Worm (Caenorhabditis elegans) whole organism, L4 larva: Measurements from ENCODE around the gene sulp-7.
A peak's percentile ranks its signal among the peaks of the same experiment; 100 is the strongest.

ENCODE experiments used
- F10B5.3 ChIP-seq: sonication (generic microtip); optimal IDR thresholded peaks from 2 replicates; lab custom pipeline; 2016; ENCODE audit warnings: mild to moderate bottlenecking, missing genetic modification characterization, missing compliant biosample characterization
- F37D6.2 ChIP-seq: sonication (generic microtip); optimal IDR thresholded peaks from 2 replicates; lab custom pipeline; 2016; ENCODE audit warnings: mild to moderate bottlenecking, missing genetic modification characterization, missing compliant biosample characterization
- F49E8.2 ChIP-seq: sonication (generic microtip); optimal IDR thresholded peaks from 2 replicates; lab custom pipeline; 2016; ENCODE audit warnings: missing compliant biosample characterization, mild to moderate bottlenecking, missing genetic modification characterization, borderline replicate concordance
- R02D3.7 ChIP-seq: fragments of 150-350 bp; sonication (generic microtip); optimal IDR thresholded peaks from 3 replicates; lab custom pipeline; 2014; ENCODE audit warnings: missing biosample characterization, missing genetic modification characterization
- Y48G9A.11 ChIP-seq: fragments of 200-800 bp; sonication (Bioruptor generic); IDR thresholded peaks from 2 replicates; pipeline ENCODE4 v1.3.6; 2022; ENCODE audit warnings: missing genetic modification reagents, missing genetic modification characterization, missing compliant biosample characterization
- Y75B8A.6 ChIP-seq: fragments of 200-800 bp; sonication (Bioruptor generic); IDR thresholded peaks from 2 replicates; pipeline ENCODE4 v1.3.6; 2022; ENCODE audit warnings: missing genetic modification reagents, missing genetic modification characterization, missing compliant biosample characterization
- ZK546.5 ChIP-seq, 2 experiments: sonication (generic microtip); optimal IDR thresholded peaks; 2 replicates each; lab custom pipeline; 2017; ENCODE audit warnings: missing biosample characterization in 2 of 2, missing genetic modification characterization in 2 of 2
- ama-1 ChIP-seq: fragments of 150-350 bp; optimal IDR thresholded peaks from 2 replicates; lab custom pipeline; 2014; ENCODE audit warnings: inconsistent platforms, mixed read lengths
- arid-1 ChIP-seq: fragments of 200-800 bp; sonication (Bioruptor generic); conservative IDR thresholded peaks from 2 replicates; pipeline ENCODE4 v1.3.6; 2022; ENCODE audit warnings: missing genetic modification reagents, missing genetic modification characterization, missing compliant biosample characterization
- attf-4 ChIP-seq: sonication (generic microtip); optimal IDR thresholded peaks from 3 replicates; lab custom pipeline; 2017; ENCODE audit warnings: missing biosample characterization, missing genetic modification characterization
- ceh-28 ChIP-seq: fragments of 150-350 bp; optimal IDR thresholded peaks from 2 replicates; lab custom pipeline; 2014; ENCODE audit warnings: missing biosample characterization, missing genetic modification reagents, missing genetic modification characterization
- ceh-62 ChIP-seq: sonication (generic microtip); optimal IDR thresholded peaks from 2 replicates; lab custom pipeline; 2017; ENCODE audit warnings: missing biosample characterization, missing genetic modification characterization
- ces-1 ChIP-seq: fragments of 150-350 bp; sonication (generic microtip); optimal IDR thresholded peaks from 4 replicates; lab custom pipeline; 2014; ENCODE audit warnings: missing biosample characterization, missing genetic modification reagents, missing genetic modification characterization
- cey-2 ChIP-seq: sonication (generic microtip); optimal IDR thresholded peaks from 3 replicates; lab custom pipeline; 2017; ENCODE audit warnings: missing genetic modification characterization, mild to moderate bottlenecking, missing compliant biosample characterization, antibody characterized with exemption, borderline replicate concordance; ENCODE audit not compliant: insufficient read depth
- daf-12 ChIP-seq: fragments of 150-350 bp; optimal IDR thresholded peaks from 2 replicates; lab custom pipeline; 2014; ENCODE audit warnings: missing biosample characterization, missing genetic modification reagents, missing genetic modification characterization
- daf-16 ChIP-seq, 3 experiments: sonication (generic microtip); optimal IDR thresholded peaks; 2 replicates each; lab custom pipeline; 2016 to 2017; ENCODE audit warnings: missing genetic modification characterization in 3 of 3, missing genetic modification reagents in 3 of 3, mild to moderate bottlenecking in 2 of 3, missing compliant biosample characterization in 2 of 3, missing biosample characterization in 1 of 3, moderate library complexity in 1 of 3
- dmd-8 ChIP-seq: fragments of 200-800 bp; sonication (Bioruptor generic); IDR thresholded peaks from 2 replicates; pipeline ENCODE4 v1.3.6; 2022; ENCODE audit warnings: missing genetic modification characterization, missing compliant biosample characterization
- dpl-1 ChIP-seq: fragments of 150-350 bp; optimal IDR thresholded peaks from 2 replicates; lab custom pipeline; 2014; ENCODE audit warnings: missing biosample characterization, missing genetic modification reagents, missing genetic modification characterization
- duxl-1 ChIP-seq: sonication (generic microtip); optimal IDR thresholded peaks from 2 replicates; lab custom pipeline; 2016; ENCODE audit warnings: mild to moderate bottlenecking, missing genetic modification characterization, moderate library complexity, missing compliant biosample characterization; ENCODE audit not compliant: poor library complexity
- fkh-10 ChIP-seq: fragments of 150-350 bp; optimal IDR thresholded peaks from 2 replicates; lab custom pipeline; 2014; ENCODE audit warnings: missing biosample characterization, missing genetic modification reagents, missing genetic modification characterization
- fos-1 ChIP-seq: fragments of 150-350 bp; optimal IDR thresholded peaks from 2 replicates; lab custom pipeline; 2014; ENCODE audit warnings: missing biosample characterization, missing genetic modification characterization
- hif-1 ChIP-seq, 2 experiments: sonication (generic microtip); optimal IDR thresholded peaks; 2 replicates each; lab custom pipeline; 2016 to 2017; ENCODE audit warnings: missing compliant biosample characterization in 2 of 2, missing genetic modification characterization in 2 of 2, missing genetic modification reagents in 2 of 2, missing genotype in 2 of 2, mild to moderate bottlenecking in 1 of 2
- hlh-30 ChIP-seq: sonication (generic microtip); optimal IDR thresholded peaks from 2 replicates; lab custom pipeline; 2017; ENCODE audit warnings: antibody characterized with exemption, mild to moderate bottlenecking, missing genetic modification characterization, missing compliant biosample characterization; ENCODE audit not compliant: insufficient read depth
- lim-7 ChIP-seq: fragments of 200-800 bp; sonication (Bioruptor generic); IDR thresholded peaks from 2 replicates; pipeline ENCODE4 v1.3.6; 2022; ENCODE audit warnings: missing genetic modification characterization, missing compliant biosample characterization
- lin-1 ChIP-seq: fragments of 200-800 bp; sonication (Bioruptor generic); IDR thresholded peaks from 2 replicates; pipeline ENCODE4 v1.3.6; 2022; ENCODE audit warnings: missing genetic modification reagents, missing genetic modification characterization, missing compliant biosample characterization
- lir-3 ChIP-seq: sonication (generic microtip); optimal IDR thresholded peaks from 2 replicates; lab custom pipeline; 2016; ENCODE audit warnings: mild to moderate bottlenecking, missing genetic modification characterization, missing compliant biosample characterization
- lsy-2 ChIP-seq, 2 experiments: fragments of 150-350 bp in 1 of 2; sonication (generic microtip) in 1 of 2; optimal IDR thresholded peaks; 2 replicates each; lab custom pipeline; 2014 to 2017; ENCODE audit warnings: missing biosample characterization in 2 of 2, missing genetic modification characterization in 2 of 2
- mdl-1 ChIP-seq, 2 experiments: fragments of 150-350 bp in 1 of 2; sonication (generic microtip) in 1 of 2; optimal IDR thresholded peaks; 2 replicates each; lab custom pipeline; 2014 to 2017; ENCODE audit warnings: missing biosample characterization in 2 of 2, missing genetic modification characterization in 2 of 2
- mep-1 ChIP-seq: fragments of 150-350 bp; sonication (generic microtip); optimal IDR thresholded peaks from 3 replicates; lab custom pipeline; 2014; ENCODE audit warnings: missing biosample characterization, missing genetic modification characterization
- nhr-10 ChIP-seq: fragments of 150-350 bp; optimal IDR thresholded peaks from 2 replicates; lab custom pipeline; 2014; ENCODE audit warnings: missing biosample characterization, missing genetic modification characterization
- nhr-102 ChIP-seq: sonication (generic microtip); optimal IDR thresholded peaks from 2 replicates; lab custom pipeline; 2016; ENCODE audit warnings: mild to moderate bottlenecking, missing genetic modification characterization, moderate library complexity, missing compliant biosample characterization
- nhr-111 ChIP-seq: fragments of 200-800 bp; sonication (Bioruptor generic); optimal IDR thresholded peaks from 2 replicates; lab custom pipeline; 2018; ENCODE audit warnings: mild to moderate bottlenecking, missing genetic modification characterization, missing compliant biosample characterization
- nhr-25 ChIP-seq: sonication (generic microtip); optimal IDR thresholded peaks from 2 replicates; lab custom pipeline; 2017; ENCODE audit warnings: missing genetic modification characterization, mild to moderate bottlenecking, missing compliant biosample characterization, antibody characterized with exemption, moderate library complexity, borderline replicate concordance; ENCODE audit not compliant: insufficient read depth
- nhr-28 ChIP-seq: fragments of 150-350 bp; optimal IDR thresholded peaks from 2 replicates; lab custom pipeline; 2014; ENCODE audit warnings: missing biosample characterization, missing genetic modification characterization
- nhr-42 ChIP-seq: fragments of 200-800 bp; sonication (Bioruptor generic); IDR thresholded peaks from 2 replicates; pipeline ENCODE4 v1.3.6; 2022; ENCODE audit warnings: missing genetic modification characterization, missing compliant biosample characterization
- nhr-76 ChIP-seq: fragments of 150-350 bp; optimal IDR thresholded peaks from 2 replicates; lab custom pipeline; 2014; ENCODE audit warnings: missing biosample characterization, missing genetic modification characterization
- nhr-77 ChIP-seq: fragments of 150-350 bp; optimal IDR thresholded peaks from 2 replicates; lab custom pipeline; 2014; ENCODE audit warnings: missing biosample characterization, missing genetic modification characterization
- pha-4 ChIP-seq, 2 experiments: fragments of 150-350 bp in 1 of 2; fragments of 200-800 bp in 1 of 2; sonication (Bioruptor generic) in 1 of 2; IDR thresholded peaks in 1 of 2; optimal IDR thresholded peaks in 1 of 2; 2 replicates each; pipeline versions ENCODE4 v1.3.6 to Lab custom; 2014 to 2022; ENCODE audit warnings: missing genetic modification characterization in 2 of 2, missing genetic modification reagents in 2 of 2, missing biosample characterization in 1 of 2, missing compliant biosample characterization in 1 of 2
- pqm-1 ChIP-seq: sonication (generic microtip); optimal IDR thresholded peaks from 2 replicates; lab custom pipeline; 2017; ENCODE audit warnings: missing biosample characterization, missing genetic modification characterization
- rbr-2 ChIP-seq: sonication (generic microtip); optimal IDR thresholded peaks from 2 replicates; lab custom pipeline; 2016; ENCODE audit warnings: missing genotype, missing genetic modification characterization, missing compliant biosample characterization
- set-16 ChIP-seq: fragments of 200-800 bp; sonication (Bioruptor generic); IDR thresholded peaks from 2 replicates; pipeline ENCODE4 v1.3.6; 2022; ENCODE audit warnings: missing genetic modification reagents, missing genetic modification characterization, missing compliant biosample characterization
- snpc-1.2 ChIP-seq: fragments of 200-800 bp; sonication (Bioruptor generic); IDR thresholded peaks from 2 replicates; pipeline ENCODE4 v1.3.6; 2022; ENCODE audit warnings: missing genetic modification reagents, missing genetic modification characterization, missing compliant biosample characterization
- spr-1 ChIP-seq: sonication (generic microtip); optimal IDR thresholded peaks from 2 replicates; lab custom pipeline; 2016; ENCODE audit warnings: mild to moderate bottlenecking, missing genetic modification characterization, missing compliant biosample characterization
- tag-97 ChIP-seq: fragments of 200-800 bp; sonication (Bioruptor generic); IDR thresholded peaks from 2 replicates; pipeline ENCODE4 v1.3.6; 2022; ENCODE audit warnings: missing genetic modification characterization, missing compliant biosample characterization
- tra-1 ChIP-seq: fragments of 200-800 bp; sonication (Bioruptor generic); IDR thresholded peaks from 2 replicates; pipeline ENCODE4 v1.3.6; 2022; ENCODE audit warnings: missing genetic modification reagents, missing genetic modification characterization, missing compliant biosample characterization
- unc-62 ChIP-seq, 3 experiments: fragments of 150-350 bp in 1 of 3; sonication (generic microtip); optimal IDR thresholded peaks in 2 of 3; peaks in 1 of 3; 1 replicate in 1 of 3; 2 replicates in 2 of 3; lab custom pipeline; 2014 to 2017; ENCODE audit warnings: missing biosample characterization in 3 of 3, missing genetic modification characterization in 3 of 3, missing genetic modification reagents in 3 of 3, missing genotype in 1 of 3
- zip-11 ChIP-seq: fragments of 200-800 bp; sonication (Bioruptor generic); IDR thresholded peaks from 2 replicates; pipeline ENCODE4 v1.3.6; 2022; ENCODE audit warnings: missing genetic modification characterization, missing compliant biosample characterization

The sulp-7 gene

DNA sequence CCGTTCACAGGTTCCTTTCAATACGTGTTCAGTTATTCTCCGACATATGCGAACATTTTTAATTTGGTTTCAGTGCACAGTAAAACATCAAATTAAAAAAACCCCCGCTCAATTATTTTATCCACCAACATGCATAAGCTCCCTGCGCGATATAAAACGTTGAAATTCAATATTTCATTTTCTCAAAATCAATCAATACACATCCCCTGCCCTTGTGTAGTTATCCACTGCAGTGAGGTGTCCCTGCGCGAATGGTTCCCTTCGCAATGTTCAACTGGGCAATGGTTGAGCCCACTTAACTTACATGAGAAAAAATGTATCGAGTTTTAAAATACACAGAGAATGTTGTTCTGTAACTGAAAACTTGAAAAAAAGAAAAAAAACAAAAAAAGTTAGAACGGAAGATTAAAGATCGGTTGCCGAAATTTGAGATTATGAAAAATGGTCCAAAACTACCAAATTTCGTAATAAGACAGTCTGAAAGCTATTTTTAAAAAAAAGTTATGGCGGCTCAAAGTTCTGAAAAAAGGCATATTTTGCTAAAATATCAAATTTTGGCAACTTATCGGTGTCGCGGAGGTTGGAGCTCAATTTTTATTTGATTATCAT is 13.6 kb downstream of the sulp-7 start (continued):
- peak; percentile 97 to 99 for TF ChIP-seq daf-16 (GFP tag; optimal IDR thresholded peaks at IDR 0.05; lab: Kevin White, UChicago)
- peak; percentile 98 for TF ChIP-seq daf-16 (tag; optimal IDR thresholded peaks at IDR 0.05; lab: Kevin White, UChicago)
- TF ChIP-seq nhr-77 (tag; lab: Kevin White, UChicago) = peak; percentile 100
- peak; percentile 100 for TF ChIP-seq ceh-28
- TF ChIP-seq Y48G9A.11 (GFP tag; lab: Robert Waterston, UW) = no peak; the same call in 1 of the 2 replicates
- peak; percentile 100 for TF ChIP-seq nhr-10 (tag; lab: Kevin White, UChicago)
- peak; percentile 99 for TF ChIP-seq duxl-1 (tag; lab: Kevin White, UChicago)
- peak; percentile 100 for TF ChIP-seq mep-1 (tag; lab: Kevin White, UChicago)
- peak; percentile 72 to 100 for TF ChIP-seq unc-62 (GFP tag; optimal IDR thresholded peaks at IDR 0.05 in 1 of 2; lab: Kevin White, UChicago)
- TF ChIP-seq unc-62 (tag; optimal IDR thresholded peaks at IDR 0.05; lab: Kevin White, UChicago) = peak; percentile 69
- peak; percentile 82 for TF ChIP-seq dpl-1 (GFP tag; lab: Kevin White, UChicago)
- TF ChIP-seq tra-1 (GFP tag; lab: Robert Waterston, UW) = peak; percentile 98
- TF ChIP-seq ces-1 (GFP tag; lab: Kevin White, UChicago) = peak; percentile 98
- peak; percentile 100 for TF ChIP-seq F37D6.2 (tag; lab: Kevin White, UChicago)
- peak; percentile 82 for TF ChIP-seq pqm-1 (tag; lab: Kevin White, UChicago)
- peak; percentile 98 for TF ChIP-seq nhr-25
- peak; percentile 61 for TF ChIP-seq cey-2 (tag; lab: Kevin White, UChicago)
- TF ChIP-seq ceh-62 (tag; lab: Kevin White, UChicago) = peak; percentile 28
- TF ChIP-seq lsy-2 (tag; optimal IDR thresholded peaks at IDR 0.05; lab: Kevin White, UChicago) = peak; percentile 98
- TF ChIP-seq set-16 (GFP tag; lab: Robert Waterston, UW) = no peak
- TF ChIP-seq zip-11 (GFP tag; lab: Robert Waterston, UW) = peak; percentile 48; the same call in 1 of the 2 replicates
- TF ChIP-seq rbr-2 (tag; lab: Kevin White, UChicago) = peak; percentile 100
- TF ChIP-seq daf-12 (tag; lab: Kevin White, UChicago) = peak; percentile 24
- peak; percentile 67 to 83 for TF ChIP-seq ZK546.5 (tag; optimal IDR thresholded peaks at IDR 0.05; lab: Kevin White, UChicago)
- peak; percentile 99 for TF ChIP-seq spr-1 (tag; lab: Kevin White, UChicago)
- TF ChIP-seq lin-1 = peak; percentile 97
- peak; percentile 72 for TF ChIP-seq lim-7 (GFP tag; lab: Robert Waterston, UW)
- TF ChIP-seq attf-4 = peak; percentile 78
- peak; percentile 98 for TF ChIP-seq nhr-28 (tag; lab: Kevin White, UChicago)
- TF ChIP-seq dmd-8 (GFP tag; lab: Robert Waterston, UW) = peak; percentile 90
- TF ChIP-seq hlh-30 (tag; lab: Kevin White, UChicago) = peak; percentile 96
- no peak for TF ChIP-seq ama-1
- peak; percentile 88 for TF ChIP-seq nhr-76 (tag; lab: Kevin White, UChicago)
- peak; percentile 98 for TF ChIP-seq F10B5.3
- peak; percentile 100 for TF ChIP-seq nhr-42 (GFP tag; lab: Robert Waterston, UW)
- TF ChIP-seq hif-1 (tag; optimal IDR thresholded peaks at IDR 0.05; lab: Kevin White, UChicago) = peak; percentile 87 to 91
- peak; percentile 100 for TF ChIP-seq fos-1 (tag; lab: Kevin White, UChicago)
- TF ChIP-seq nhr-111 (GFP tag; lab: Kevin White, UChicago) = peak; percentile 74
- TF ChIP-seq lir-3 = peak; percentile 94
- TF ChIP-seq nhr-102 (tag; lab: Kevin White, UChicago) = peak; percentile 100
- peak; percentile 96 for TF ChIP-seq arid-1
- TF ChIP-seq mdl-1 (tag; optimal IDR thresholded peaks at IDR 0.05; lab: Kevin White, UChicago) = peak; percentile 94 to 97
- peak; percentile 97 for TF ChIP-seq tag-97
- peak; percentile 36 for TF ChIP-seq R02D3.7 (tag; lab: Kevin White, UChicago)
- TF ChIP-seq fkh-10 = peak; percentile 100
- TF ChIP-seq snpc-1.2 = peak; percentile 80
- peak; percentile 98 for TF ChIP-seq pha-4 (GFP tag; IDR thresholded peaks at IDR 0.05; lab: Robert Waterston, UW)
- TF ChIP-seq pha-4 (tag; optimal IDR thresholded peaks at IDR 0.05; lab: Kevin White, UChicago) = peak; percentile 100
- TF ChIP-seq Y75B8A.6 (GFP tag; lab: Robert Waterston, UW) = peak; percentile 94
- peak; percentile 70 for TF ChIP-seq F49E8.2 (tag; lab: Kevin White, UChicago)
